Worm (Caenorhabditis elegans): ENCODE results near the gene C09E10.3.

ce11 chrX:947885-948284 is 43.3 kb downstream of the C09E10.3 start:
- TF ChIP-seq rnt-1 (tag; optimal IDR thresholded peaks at IDR 0.05) (no peak), pqm-1 (tag; optimal IDR thresholded peaks at IDR 0.05) (no peak)

All from whole organism, late embryonic.